Fruit fly (Drosophila melanogaster) S2 (cell line): ENCODE results near the gene CG10055.

Experiments used
- CG8478 ChIP-seq: fragments of >200 bp; optimal IDR thresholded peaks from 2 replicates; lab custom pipeline; 2018
- CTCF ChIP-seq, 2 experiments: fragments of >200 bp; optimal IDR thresholded peaks; 2 replicates each; lab custom pipeline; 2018

CG10055 gene

dm6 chr3R:7134715-7135505 is 51.6 kb downstream of the CG10055 start:
- TF ChIP-seq CG8478 (no peak), CTCF (optimal IDR thresholded peaks at IDR 0.05; lab: Kevin White, UChicago) (no peak)
